Fruit fly (Drosophila melanogaster) Kc167 (cell line): Measurements from ENCODE around the gene repo.

Experiments used
- insv ChIP-seq: fragments of >200 bp; optimal IDR thresholded peaks from 3 replicates; lab custom pipeline; 2018; ENCODE audit warnings: missing external identifiers
- psq ChIP-seq: fragments of >200 bp; optimal IDR thresholded peaks from 2 replicates; lab custom pipeline; 2017; ENCODE audit warnings: missing external identifiers

- TF ChIP-seq insv (lab: Kevin White, UChicago) (no peak), psq (no peak)
Observed at dm6 chr3R:18208479-18208878, 27.5 kb upstream of the repo start, which contains the start of gene CG44158.
